Worm (Caenorhabditis elegans): ENCODE measurements around the gene C07E3.3.

The C07E3.3 gene

ce11 chrII:10382247-10382646, 24.9 kb upstream of the C07E3.3 start (continued):
- no peak for TF ChIP-seq odd-2 (tag; optimal IDR thresholded peaks at IDR 0.05)
- TF ChIP-seq ceh-19 (GFP tag; optimal IDR thresholded peaks at IDR 0.05), result no peak
- TF ChIP-seq hlh-6 (tag; optimal IDR thresholded peaks at IDR 0.05), result no peak
- TF ChIP-seq sox-4 (tag; optimal IDR thresholded peaks at IDR 0.05), result no peak
- TF ChIP-seq pqm-1 (tag; optimal IDR thresholded peaks at IDR 0.05), result no peak
- peak; percentile 62 for TF ChIP-seq unc-55 (GFP tag; optimal IDR thresholded peaks at IDR 0.05)
- no peak for TF ChIP-seq sox-2 (GFP tag; IDR thresholded peaks at IDR 0.05)
- peak; percentile 41 for TF ChIP-seq tbx-2 (tag; optimal IDR thresholded peaks at IDR 0.05)
- TF ChIP-seq ztf-16 (tag; optimal IDR thresholded peaks at IDR 0.05), result peak; percentile 6
- TF ChIP-seq ceh-31 (tag; optimal IDR thresholded peaks at IDR 0.05), result peak; percentile 33
- no peak for TF ChIP-seq ama-1 (optimal IDR thresholded peaks at IDR 0.05)
- TF ChIP-seq dve-1 (tag; optimal IDR thresholded peaks at IDR 0.05), result peak; percentile 29
- TF ChIP-seq nfya-1 (tag; optimal IDR thresholded peaks at IDR 0.05), result peak; percentile 71
- TF ChIP-seq ceh-14 (tag; optimal IDR thresholded peaks at IDR 0.05), result no peak
- TF ChIP-seq hlh-30 (tag; optimal IDR thresholded peaks at IDR 0.05; ENCODE audit: insufficient read depth), result peak; percentile 9
- no peak for TF ChIP-seq lim-6 (tag; optimal IDR thresholded peaks at IDR 0.05)
- no peak for TF ChIP-seq rnt-1 (tag; optimal IDR thresholded peaks at IDR 0.05)
- peak; percentile 3 for TF ChIP-seq madf-2 (tag; optimal IDR thresholded peaks at IDR 0.05)

DNA sequence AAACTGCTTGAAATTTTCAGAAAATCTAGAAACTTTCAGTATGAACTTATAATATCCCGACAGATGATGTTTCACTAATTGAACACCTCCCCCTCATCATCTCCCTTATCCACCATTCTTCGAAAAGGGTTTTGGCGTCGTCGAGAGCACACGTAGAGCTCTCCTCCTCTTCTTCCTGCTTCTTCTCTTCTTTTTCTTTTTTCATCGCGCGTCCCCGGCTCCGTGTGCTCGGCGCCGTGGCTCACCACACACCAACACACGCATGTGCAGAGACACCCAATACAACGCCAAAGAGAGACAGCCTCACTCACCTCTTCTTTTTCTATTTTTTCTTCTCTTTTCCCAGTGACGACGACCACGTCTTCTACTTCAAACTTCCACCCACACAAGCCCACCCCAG, 22.2 kb upstream of the C07E3.3 start:
- no peak for TF ChIP-seq C38D4.7 (GFP tag; optimal IDR thresholded peaks at IDR 0.05)
- TF ChIP-seq fkh-10 (GFP tag; optimal IDR thresholded peaks at IDR 0.05), result no peak
- no peak for TF ChIP-seq hlh-15 (tag; optimal IDR thresholded peaks at IDR 0.05)
- no peak for TF ChIP-seq ceh-2 (tag; optimal IDR thresholded peaks at IDR 0.05)
- no peak for TF ChIP-seq lin-11 (tag; optimal IDR thresholded peaks at IDR 0.05)
- TF ChIP-seq ceh-31 (tag; optimal IDR thresholded peaks at IDR 0.05), result no peak
- no peak for TF ChIP-seq ets-4 (tag; optimal IDR thresholded peaks at IDR 0.05)
- TF ChIP-seq ceh-45 (GFP tag; IDR thresholded peaks at IDR 0.05), result no peak
- no peak for TF ChIP-seq K02D7.2 (tag; optimal IDR thresholded peaks at IDR 0.05)
- no peak for TF ChIP-seq unc-3 (GFP tag; conservative IDR thresholded peaks at IDR 0.05)
- TF ChIP-seq unc-3 (tag; optimal IDR thresholded peaks at IDR 0.05), result no peak
- no peak for TF ChIP-seq lim-6 (tag; optimal IDR thresholded peaks at IDR 0.05)
- TF ChIP-seq pros-1 (tag; optimal IDR thresholded peaks at IDR 0.05), result no peak
- TF ChIP-seq ceh-6 (GFP tag; optimal IDR thresholded peaks at IDR 0.05), result no peak
- no peak for TF ChIP-seq ceh-48 (tag; optimal IDR thresholded peaks at IDR 0.05)
- no peak for TF ChIP-seq elt-4 (tag; optimal IDR thresholded peaks at IDR 0.05)
- TF ChIP-seq gmeb-2 (tag; optimal IDR thresholded peaks at IDR 0.05), result no peak
- no peak for TF ChIP-seq pha-4 (tag; optimal IDR thresholded peaks at IDR 0.05)
- TF ChIP-seq ref-2 (tag; optimal IDR thresholded peaks at IDR 0.05), result no peak
- TF ChIP-seq nhr-11 (tag; optimal IDR thresholded peaks at IDR 0.05), result no peak
- no peak for TF ChIP-seq elt-2 (tag; optimal IDR thresholded peaks at IDR 0.05)

- no peak for TF ChIP-seq Y22D7AL.16 (tag; optimal IDR thresholded peaks at IDR 0.05)
- no peak for TF ChIP-seq ref-2 (tag; optimal IDR thresholded peaks at IDR 0.05)
- TF ChIP-seq ceh-6 (GFP tag; optimal IDR thresholded peaks at IDR 0.05), result no peak
- no peak for TF ChIP-seq fkh-6 (tag; optimal IDR thresholded peaks at IDR 0.05)
- TF ChIP-seq ceh-24 (tag; optimal IDR thresholded peaks at IDR 0.05), result no peak
- TF ChIP-seq rnt-1 (tag; optimal IDR thresholded peaks at IDR 0.05), result no peak
- no peak for TF ChIP-seq ceh-45 (GFP tag; IDR thresholded peaks at IDR 0.05)
- TF ChIP-seq zip-5 (tag; optimal IDR thresholded peaks at IDR 0.05), result no peak
- no peak for TF ChIP-seq hlh-13 (GFP tag; optimal IDR thresholded peaks at IDR 0.05)
- TF ChIP-seq C38D4.7 (GFP tag; optimal IDR thresholded peaks at IDR 0.05), result no peak
- no peak for TF ChIP-seq ama-1 (optimal IDR thresholded peaks at IDR 0.05)
- no peak for TF ChIP-seq ceh-14 (tag; optimal IDR thresholded peaks at IDR 0.05)
- TF ChIP-seq K02D7.2 (tag; optimal IDR thresholded peaks at IDR 0.05), result no peak
- TF ChIP-seq hlh-15 (tag; optimal IDR thresholded peaks at IDR 0.05), result no peak
- TF ChIP-seq unc-86 (tag; optimal IDR thresholded peaks at IDR 0.05), result no peak
- TF ChIP-seq syd-9 (tag; optimal IDR thresholded peaks at IDR 0.05), result no peak
- no peak for TF ChIP-seq F13H6.1 (tag; optimal IDR thresholded peaks at IDR 0.05)
- TF ChIP-seq sox-4 (tag; optimal IDR thresholded peaks at IDR 0.05), result no peak
- no peak for TF ChIP-seq nhr-11 (tag; optimal IDR thresholded peaks at IDR 0.05)
These were observed 20.6 kb upstream of the C07E3.3 start for ce11 chrII:10377901-10378300.
